Worm (Caenorhabditis elegans): ENCODE measurements around the gene srg-51.

- TF ChIP-seq hnd-1 (tag; optimal IDR thresholded peaks at IDR 0.05), result no peak
- no peak for TF ChIP-seq sea-1 (GFP tag; conservative IDR thresholded peaks at IDR 0.05)
- TF ChIP-seq pes-1 (GFP tag; IDR thresholded peaks at IDR 0.05), result no peak
- no peak for TF ChIP-seq ets-7 (tag; optimal IDR thresholded peaks at IDR 0.05)
- no peak for TF ChIP-seq ama-1 (optimal IDR thresholded peaks at IDR 0.05)
- TF ChIP-seq tra-4 (tag; optimal IDR thresholded peaks at IDR 0.05), result no peak
- no peak for TF ChIP-seq tbx-11 (GFP tag; IDR thresholded peaks at IDR 0.05)
- no peak for TF ChIP-seq flt-1 (GFP tag; IDR thresholded peaks at IDR 0.05)
- no peak for TF ChIP-seq tbx-37 (GFP tag; conservative IDR thresholded peaks at IDR 0.05)
- TF ChIP-seq hmg-4 (GFP tag; optimal IDR thresholded peaks at IDR 0.05), result no peak
Observed at ce11 chrIV:15131697-15132096, 9.0 kb downstream of the srg-51 start, which contains the start of gene col-135.
